Fruit fly (Drosophila melanogaster) whole organism, embryonic: Measurements from ENCODE around the gene CG31287.

Source experiments
- Asciz ChIP-seq: fragments of 200-800 bp; sonication (Bioruptor generic); optimal IDR thresholded peaks from 2 replicates; lab custom pipeline; 2017; ENCODE audit warnings: missing biosample characterization, mild to moderate bottlenecking, missing genetic modification characterization, missing genetic modification reagents
- B-H1 ChIP-seq: fragments of 200-800 bp; sonication (Bioruptor generic); IDR thresholded peaks from 3 replicates; pipeline ENCODE4 v1.3.6; 2022; ENCODE audit warnings: missing biosample characterization, missing genetic modification characterization
- Bdp1 ChIP-seq: fragments of 200-800 bp; sonication (Bioruptor generic); optimal IDR thresholded peaks from 3 replicates; lab custom pipeline; 2016; ENCODE audit warnings: missing biosample characterization, missing genetic modification characterization
- CG10274 ChIP-seq: fragments of 200-800 bp; sonication (Bioruptor generic); optimal IDR thresholded peaks from 3 replicates; lab custom pipeline; 2017; ENCODE audit warnings: missing biosample characterization, mild to moderate bottlenecking, missing genetic modification characterization
- CG10543 ChIP-seq: fragments of 200-800 bp; sonication (Bioruptor generic); optimal IDR thresholded peaks from 3 replicates; lab custom pipeline; 2017; ENCODE audit warnings: missing biosample characterization, mild to moderate bottlenecking, missing genetic modification characterization, moderate library complexity
- CG12236 ChIP-seq: fragments of 200-800 bp; sonication (Bioruptor generic); optimal IDR thresholded peaks from 2 replicates; lab custom pipeline; 2016; ENCODE audit warnings: missing biosample characterization, missing genetic modification characterization
- CG12299 ChIP-seq: fragments of 200-800 bp; sonication (Bioruptor generic); optimal IDR thresholded peaks from 2 replicates; lab custom pipeline; 2018; ENCODE audit warnings: missing biosample characterization, mild to moderate bottlenecking, missing genetic modification characterization
- CG16813 ChIP-seq: fragments of 200-800 bp; sonication (Bioruptor generic); IDR thresholded peaks from 3 replicates; pipeline ENCODE4 v1.3.6; 2022; ENCODE audit warnings: missing biosample characterization, missing genetic modification characterization; ENCODE audit not compliant: partially characterized antibody
- CG17912 ChIP-seq: fragments of 200-800 bp; sonication (Bioruptor generic); optimal IDR thresholded peaks from 2 replicates; lab custom pipeline; 2018; ENCODE audit warnings: missing biosample characterization, mild to moderate bottlenecking, missing genetic modification characterization
- CG2678 ChIP-seq: fragments of 200-800 bp; sonication (Bioruptor generic); optimal IDR thresholded peaks from 3 replicates; lab custom pipeline; 2019; ENCODE audit warnings: missing biosample characterization, mild to moderate bottlenecking, missing genetic modification characterization, moderate library complexity
- CG2712 ChIP-seq: fragments of 200-800 bp; optimal IDR thresholded peaks from 3 replicates; lab custom pipeline; 2019; ENCODE audit warnings: missing biosample characterization, mild to moderate bottlenecking, missing genetic modification characterization, moderate library complexity
- CG30431 ChIP-seq: fragments of 200-800 bp; sonication (Bioruptor generic); optimal IDR thresholded peaks from 2 replicates; lab custom pipeline; 2017; ENCODE audit warnings: missing biosample characterization, missing genetic modification characterization
- CG34224 ChIP-seq: fragments of 200-800 bp; sonication (Bioruptor generic); IDR thresholded peaks from 3 replicates; pipeline ENCODE4 v1.3.6; 2022; ENCODE audit warnings: missing biosample characterization, missing genetic modification characterization; ENCODE audit not compliant: partially characterized antibody
- CG3838 ChIP-seq: fragments of 200-800 bp; sonication (Bioruptor generic); optimal IDR thresholded peaks from 3 replicates; lab custom pipeline; 2016; ENCODE audit warnings: missing biosample characterization, missing genetic modification characterization
- CG3995 ChIP-seq: fragments of 200-800 bp; sonication (Bioruptor generic); optimal IDR thresholded peaks from 3 replicates; lab custom pipeline; 2016; ENCODE audit warnings: missing biosample characterization, missing genetic modification characterization
- CG7556 ChIP-seq: fragments of 200-800 bp; sonication (Bioruptor generic); optimal IDR thresholded peaks from 2 replicates; lab custom pipeline; 2017; ENCODE audit warnings: missing biosample characterization, mild to moderate bottlenecking, missing genetic modification characterization
- CG8290 ChIP-seq, 3 experiments: fragments of 200-800 bp; sonication (Bioruptor generic); optimal IDR thresholded peaks; 2 replicates each; lab custom pipeline; 2016 to 2019; ENCODE audit warnings: missing biosample characterization in 3 of 3, missing genetic modification characterization in 3 of 3, mild to moderate bottlenecking in 2 of 3, moderate library complexity in 1 of 3
- CG9609 ChIP-seq: fragments of 200-800 bp; sonication (Bioruptor generic); optimal IDR thresholded peaks from 3 replicates; lab custom pipeline; 2016; ENCODE audit warnings: missing biosample characterization, missing genetic modification characterization
- Dfd ChIP-seq, 2 experiments: fragments of >200 bp; optimal IDR thresholded peaks; 2 replicates each; lab custom pipeline; 2017; ENCODE audit warnings: missing biosample characterization in 2 of 2, missing genetic modification characterization in 2 of 2
- Gug ChIP-seq: fragments of 200-800 bp; sonication (Bioruptor generic); IDR thresholded peaks from 4 replicates; pipeline ENCODE4 v1.3.6; 2022; ENCODE audit warnings: missing biosample characterization, missing genetic modification characterization
- HLH3B ChIP-seq: fragments of 200-800 bp; sonication (Bioruptor generic); IDR thresholded peaks from 2 replicates; pipeline ENCODE4 v1.3.6; 2022; ENCODE audit warnings: missing biosample characterization, missing genetic modification characterization
- HLH54F ChIP-seq: fragments of 200-800 bp; sonication (Bioruptor generic); optimal IDR thresholded peaks from 3 replicates; lab custom pipeline; 2016; ENCODE audit warnings: missing biosample characterization, missing genetic modification characterization
- Hmr ChIP-seq: fragments of 200-800 bp; sonication (Bioruptor generic); optimal IDR thresholded peaks from 3 replicates; lab custom pipeline; 2017; ENCODE audit warnings: mild to moderate bottlenecking, missing biosample characterization, missing genetic modification reagents, missing genetic modification characterization
- Lim3 ChIP-seq: fragments of 200-800 bp; sonication (Bioruptor generic); IDR thresholded peaks from 2 replicates; pipeline ENCODE4 v1.3.6; 2022; ENCODE audit warnings: missing biosample characterization, missing genetic modification characterization
- Mad ChIP-seq: fragments of 200-800 bp; sonication (Bioruptor generic); optimal IDR thresholded peaks from 2 replicates; lab custom pipeline; 2016; ENCODE audit warnings: missing biosample characterization, missing genetic modification characterization
- Meics ChIP-seq: fragments of 200-800 bp; sonication (Bioruptor generic); optimal IDR thresholded peaks from 2 replicates; lab custom pipeline; 2017; ENCODE audit warnings: missing biosample characterization, mild to moderate bottlenecking, missing genetic modification characterization
- Mes4 ChIP-seq: fragments of 200-800 bp; sonication (Bioruptor generic); optimal IDR thresholded peaks from 2 replicates; lab custom pipeline; 2016; ENCODE audit warnings: missing biosample characterization, missing genetic modification characterization
- NC2β ChIP-seq: fragments of 200-800 bp; sonication (Bioruptor generic); optimal IDR thresholded peaks from 2 replicates; lab custom pipeline; 2016; ENCODE audit warnings: missing biosample characterization, missing genetic modification characterization
- Ptx1 ChIP-seq: fragments of 200-800 bp; sonication (Bioruptor generic); IDR thresholded peaks from 2 replicates; pipeline ENCODE4 v1.3.6; 2022; ENCODE audit warnings: missing biosample characterization, missing genetic modification characterization
- Stat92E ChIP-seq, 3 experiments: fragments of >200 bp in 2 of 3; fragments of 200-800 bp in 1 of 3; sonication (Bioruptor generic) in 1 of 3; optimal IDR thresholded peaks; 2 replicates each; lab custom pipeline; 2017 to 2019; ENCODE audit warnings: missing biosample characterization in 3 of 3, missing genetic modification characterization in 3 of 3, mild to moderate bottlenecking in 1 of 3, moderate library complexity in 1 of 3
- az2 ChIP-seq: fragments of 200-800 bp; sonication (Bioruptor generic); optimal IDR thresholded peaks from 3 replicates; lab custom pipeline; 2016; ENCODE audit warnings: missing biosample characterization, missing genetic modification characterization
- dati ChIP-seq: fragments of 200-800 bp; sonication (Bioruptor generic); IDR thresholded peaks from 2 replicates; pipeline ENCODE4 v1.3.6; 2022; ENCODE audit warnings: missing biosample characterization, missing genetic modification characterization
- dm ChIP-seq: fragments of 200-800 bp; sonication (Bioruptor generic); optimal IDR thresholded peaks from 3 replicates; lab custom pipeline; 2016; ENCODE audit warnings: missing biosample characterization, missing genetic modification characterization
- dmrt11E ChIP-seq: fragments of 200-800 bp; sonication (Bioruptor generic); optimal IDR thresholded peaks from 3 replicates; lab custom pipeline; 2018; ENCODE audit warnings: missing biosample characterization, mild to moderate bottlenecking, missing genetic modification characterization, moderate library complexity
- dmrt99B ChIP-seq: fragments of 200-800 bp; sonication (Bioruptor generic); optimal IDR thresholded peaks from 2 replicates; lab custom pipeline; 2018; ENCODE audit warnings: missing biosample characterization, mild to moderate bottlenecking, missing genetic modification characterization, moderate library complexity
- fd102C ChIP-seq: fragments of 200-800 bp; sonication (Bioruptor generic); optimal IDR thresholded peaks from 2 replicates; lab custom pipeline; 2018; ENCODE audit warnings: missing biosample characterization, mild to moderate bottlenecking, missing genetic modification characterization, moderate library complexity
- fd96Cb ChIP-seq: fragments of 200-800 bp; sonication (Bioruptor generic); optimal IDR thresholded peaks from 2 replicates; lab custom pipeline; 2018; ENCODE audit warnings: missing biosample characterization, mild to moderate bottlenecking, missing genetic modification characterization, moderate library complexity
- gem ChIP-seq: fragments of 200-800 bp; sonication (Bioruptor generic); optimal IDR thresholded peaks from 2 replicates; lab custom pipeline; 2019; ENCODE audit warnings: missing biosample characterization, mild to moderate bottlenecking, missing genetic modification characterization, moderate library complexity
- lov ChIP-seq, 2 experiments: fragments of 200-800 bp in 1 of 2; fragments of >200 bp in 1 of 2; sonication (Bioruptor generic) in 1 of 2; IDR thresholded peaks in 1 of 2; optimal IDR thresholded peaks in 1 of 2; 2 replicates in 1 of 2; 3 replicates in 1 of 2; pipeline versions ENCODE4 v1.3.6 to Lab custom; 2017 to 2022; ENCODE audit warnings: missing biosample characterization in 1 of 2, missing genetic modification characterization in 1 of 2
- nerfin-2 ChIP-seq: fragments of 200-800 bp; sonication (Bioruptor generic); IDR thresholded peaks from 2 replicates; pipeline ENCODE4 v1.3.6; 2022; ENCODE audit warnings: missing biosample characterization, missing genetic modification characterization; ENCODE audit not compliant: partially characterized antibody
- pan ChIP-seq, 4 experiments: fragments of >200 bp in 3 of 4; fragments of 200-800 bp in 1 of 4; sonication (Bioruptor generic) in 1 of 4; optimal IDR thresholded peaks in 3 of 4; IDR thresholded peaks in 1 of 4; 2 replicates each; pipeline versions ENCODE4 v1.3.6 to Lab custom; 2017 to 2022; ENCODE audit warnings: missing biosample characterization in 2 of 4, missing genetic modification characterization in 2 of 4, mixed read lengths in 1 of 4
- scrt ChIP-seq: fragments of 200-800 bp; sonication (Bioruptor generic); optimal IDR thresholded peaks from 2 replicates; lab custom pipeline; 2018; ENCODE audit warnings: missing biosample characterization, mild to moderate bottlenecking, missing genetic modification characterization, moderate library complexity
- stc ChIP-seq: fragments of 200-800 bp; sonication (Bioruptor generic); IDR thresholded peaks from 2 replicates; pipeline ENCODE4 v1.3.6; 2022; ENCODE audit warnings: missing biosample characterization, missing genetic modification characterization
- sug ChIP-seq: fragments of 200-800 bp; optimal IDR thresholded peaks from 2 replicates; lab custom pipeline; 2019; ENCODE audit warnings: missing biosample characterization, mild to moderate bottlenecking, missing genetic modification characterization, moderate library complexity
- ttk ChIP-seq: fragments of 200-800 bp; sonication (Bioruptor generic); IDR thresholded peaks from 2 replicates; pipeline ENCODE4 v2.1.2; 2022; ENCODE audit warnings: missing biosample characterization, missing genetic modification characterization
- z ChIP-seq: fragments of 200-800 bp; sonication (Bioruptor generic); IDR thresholded peaks from 3 replicates; pipeline ENCODE4 v1.3.6; 2022; ENCODE audit warnings: missing biosample characterization, missing genetic modification characterization
- zen ChIP-seq: fragments of 200-800 bp; sonication (Bioruptor generic); optimal IDR thresholded peaks from 3 replicates; lab custom pipeline; 2018; ENCODE audit warnings: missing biosample characterization, mild to moderate bottlenecking, missing genetic modification characterization, moderate library complexity

CG31287 gene

dm6 chr3R:16209714-16210553 is 6.8 kb downstream of the CG31287 start (continued):
- TF ChIP-seq CG3995 (GFP tag; lab: Kevin White, UChicago) (no peak), stc (no peak), Gug (GFP tag; lab: Robert Waterston, UW) (peak; percentile 14; the same call in 1 of the 4 replicates), CG30431 (no peak), CG9609 (GFP tag; lab: Kevin White, UChicago) (no peak), dm (no peak), zen (tag; lab: Kevin White, UChicago) (no peak), B-H1 (GFP tag; lab: Robert Waterston, UW) (no peak), Hmr (GFP tag; lab: Kevin White, UChicago) (peak; percentile 74), Meics (GFP tag; lab: Kevin White, UChicago) (peak; percentile 75), HLH3B (GFP tag; lab: Robert Waterston, UW) (no peak), scrt (GFP tag; lab: Kevin White, UChicago) (peak; percentile 9), CG2712 (tag; lab: Kevin White, UChicago) (peak; percentile 31), CG10274 (GFP tag; lab: Kevin White, UChicago) (no peak), NC2β (GFP tag; lab: Kevin White, UChicago) (no peak), dmrt11E (tag; lab: Kevin White, UChicago) (no peak), fd102C (no peak), HLH54F (no peak), Asciz (no peak), Mes4 (GFP tag; lab: Kevin White, UChicago) (no peak), lov (optimal IDR thresholded peaks at IDR 0.05; lab: Kevin White, UChicago) (no peak), lov (GFP tag; IDR thresholded peaks at IDR 0.05; lab: Robert Waterston, UW) (no peak), CG12299 (no peak), Ptx1 (GFP tag; lab: Robert Waterston, UW) (no peak), Stat92E (GFP tag; optimal IDR thresholded peaks at IDR 0.05; lab: Kevin White, UChicago) (no peak), gem (tag; lab: Kevin White, UChicago) (peak; percentile 64), nerfin-2 (GFP tag; lab: Robert Waterston, UW) (no peak), Dfd (GFP tag; optimal IDR thresholded peaks at IDR 0.05; lab: Kevin White, UChicago) (no peak), CG8290 (GFP tag; optimal IDR thresholded peaks at IDR 0.05; lab: Kevin White, UChicago) (no peak), CG8290 (tag; optimal IDR thresholded peaks at IDR 0.05; lab: Kevin White, UChicago) (peak in 1 of 2 experiments; percentile 47), z (GFP tag; lab: Robert Waterston, UW) (no peak), CG7556 (GFP tag; lab: Kevin White, UChicago) (peak; percentile 85), Lim3 (no peak), CG2678 (tag; lab: Kevin White, UChicago) (peak; percentile 72), CG3838 (GFP tag; lab: Kevin White, UChicago) (no peak), dati (GFP tag; lab: Robert Waterston, UW) (no peak), CG17912 (GFP tag; lab: Kevin White, UChicago) (no peak), ttk (no peak), sug (tag; lab: Kevin White, UChicago) (peak; percentile 39), dmrt99B (tag; lab: Kevin White, UChicago) (peak; percentile 54), pan (optimal IDR thresholded peaks at IDR 0.05; lab: Kevin White, UChicago) (no peak), pan (GFP tag; optimal IDR thresholded peaks at IDR 0.05 in 1 of 2, IDR thresholded peaks at IDR 0.05 in 1 of 2) (peak in 1 of 2 experiments; percentile 11), Mad (no peak), CG12236 (no peak), CG16813 (GFP tag; lab: Robert Waterston, UW) (no peak), CG10543 (GFP tag; lab: Kevin White, UChicago) (no peak), az2 (peak; percentile 14), Bdp1 (GFP tag; lab: Kevin White, UChicago) (no peak), CG34224 (GFP tag; lab: Robert Waterston, UW) (no peak), fd96Cb (tag; lab: Kevin White, UChicago) (no peak)
